Worm (Caenorhabditis elegans) whole organism, L4/young adult: ENCODE measurements around the gene nhr-105.

ENCODE experiments used
- W03F9.2 ChIP-seq: fragments of 150-350 bp; optimal IDR thresholded peaks from 2 replicates; lab custom pipeline; 2014; ENCODE audit warnings: missing biosample characterization, missing genetic modification characterization
- dao-5 ChIP-seq: sonication (generic microtip); optimal IDR thresholded peaks from 2 replicates; lab custom pipeline; 2016; ENCODE audit warnings: missing genotype, missing genetic modification characterization, moderate library complexity, missing compliant biosample characterization
- him-1 ChIP-seq: sonication (generic microtip); optimal IDR thresholded peaks from 2 replicates; lab custom pipeline; 2016; ENCODE audit warnings: missing genotype, missing genetic modification reagents, missing genetic modification characterization, missing compliant biosample characterization

ce11 chrIV:7036790-7037189, 13.2 kb upstream of the nhr-105 start, which contains the start of gene ufl-1:
- TF ChIP-seq him-1 (tag; lab: Kevin White, UChicago) (no peak), W03F9.2 (no peak), dao-5 (no peak)
